Worm (Caenorhabditis elegans): Measurements from ENCODE around the gene mpst-7.

Gene mpst-7

DNA sequence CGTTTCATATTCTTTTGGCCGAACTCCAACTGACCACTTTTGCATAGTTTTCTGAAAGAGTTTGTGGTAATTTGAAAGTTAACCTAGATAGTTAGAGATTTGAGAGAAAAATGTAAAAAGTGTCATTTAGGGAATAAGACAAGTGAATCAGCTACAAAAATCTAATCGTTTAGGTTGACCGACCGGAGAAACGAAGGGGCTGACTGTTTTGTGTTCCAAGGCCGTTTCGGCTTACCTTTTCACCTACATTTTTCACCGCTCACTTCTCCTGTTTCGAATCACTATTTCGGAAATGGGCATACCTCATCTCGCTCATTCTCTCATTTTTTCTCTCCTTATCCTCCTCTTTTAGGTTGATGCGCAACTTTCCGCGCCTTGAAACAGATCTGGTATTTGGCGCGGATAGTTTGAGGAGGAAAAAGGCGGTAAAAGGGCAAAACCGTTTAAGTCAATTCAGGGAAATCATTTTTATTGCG lies at the start of gene mpst-7:
Gene mpst-7 (minus strand): TSS at position 51 of the 476 bp plus-strand sequence.
- TF ChIP-seq unc-62 (GFP tag; optimal IDR thresholded peaks at IDR 0.05) (no peak), ham-2 (GFP tag; optimal IDR thresholded peaks at IDR 0.05) (no peak), nhr-237 (tag; optimal IDR thresholded peaks at IDR 0.05) (no peak), nhr-28 (tag; optimal IDR thresholded peaks at IDR 0.05) (no peak), lin-13 (tag; optimal IDR thresholded peaks at IDR 0.05) (no peak), ces-1 (GFP tag; optimal IDR thresholded peaks at IDR 0.05) (no peak), bed-3 (GFP tag; optimal IDR thresholded peaks at IDR 0.05) (no peak), unc-120 (tag; optimal IDR thresholded peaks at IDR 0.05; ENCODE audit: poor library complexity, severe bottlenecking) (no peak), zip-8 (tag; optimal IDR thresholded peaks at IDR 0.05) (no peak), mep-1 (tag; optimal IDR thresholded peaks at IDR 0.05) (no peak), cnd-1 (tag; optimal IDR thresholded peaks at IDR 0.05) (no peak), sem-2 (GFP tag; optimal IDR thresholded peaks at IDR 0.05) (no peak), unc-39 (tag; optimal IDR thresholded peaks at IDR 0.05) (no peak), elt-3 (tag; optimal IDR thresholded peaks at IDR 0.05) (no peak), ztf-11 (tag; optimal IDR thresholded peaks at IDR 0.05) (no peak), elt-1 (tag; optimal IDR thresholded peaks at IDR 0.05; ENCODE audit: borderline replicate concordance, insufficient read depth) (no peak)

DNA sequence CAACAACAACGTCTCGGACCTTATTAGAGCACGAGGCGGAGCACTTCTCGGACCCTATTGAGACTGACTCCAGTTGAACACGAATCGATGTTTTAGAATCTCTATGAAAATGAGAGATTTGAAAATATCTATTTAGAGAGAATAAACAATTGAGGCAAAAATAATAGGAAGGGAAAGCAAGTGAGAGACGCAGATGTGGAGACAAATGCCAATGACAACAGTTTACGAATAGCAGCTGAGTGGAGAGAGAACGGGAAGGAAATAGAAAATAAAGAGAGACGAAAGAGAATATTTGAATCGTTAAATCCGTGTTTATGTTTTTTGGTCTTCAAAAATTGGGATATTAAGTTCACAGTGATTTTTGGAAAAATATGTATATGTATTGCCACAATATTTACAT lies 48.9 kb upstream of the mpst-7 start:
- TF ChIP-seq unc-120 (tag; optimal IDR thresholded peaks at IDR 0.05; ENCODE audit: poor library complexity, severe bottlenecking) (peak; percentile 50), flh-1 (GFP tag; optimal IDR thresholded peaks at IDR 0.05) (no peak), pha-4 (tag; optimal IDR thresholded peaks at IDR 0.05) (peak; percentile 10), ces-1 (GFP tag; optimal IDR thresholded peaks at IDR 0.05) (peak; percentile 59), hlh-1 (tag; optimal IDR thresholded peaks at IDR 0.05) (peak; percentile 29), lsy-2 (tag; optimal IDR thresholded peaks at IDR 0.05) (peak; percentile 28)

DNA sequence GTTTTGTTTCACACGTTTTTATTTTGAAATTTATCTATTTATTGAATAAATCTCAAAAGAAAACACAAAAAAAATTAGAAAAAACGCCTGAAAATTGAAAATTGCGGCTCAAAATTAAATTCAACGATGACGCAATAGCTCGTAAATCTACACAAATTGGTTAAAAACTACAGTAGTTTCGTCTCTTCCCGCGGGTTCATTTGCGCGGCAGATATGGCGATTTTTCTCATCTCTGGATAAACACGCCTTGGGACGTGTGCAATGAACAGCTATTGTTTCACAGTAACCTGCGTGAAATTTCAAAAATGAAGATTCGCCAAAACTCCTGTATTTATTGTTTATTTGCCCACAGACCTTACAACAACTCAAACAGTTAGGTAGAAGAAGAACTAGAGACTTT lies 48.3 kb upstream of the mpst-7 start:
- no peak for TF ChIP-seq pha-4 (tag; optimal IDR thresholded peaks at IDR 0.05)
- TF ChIP-seq elt-1 (tag; optimal IDR thresholded peaks at IDR 0.05; ENCODE audit: borderline replicate concordance, insufficient read depth), result no peak
- no peak for TF ChIP-seq bed-3 (GFP tag; optimal IDR thresholded peaks at IDR 0.05)
- no peak for TF ChIP-seq unc-120 (tag; optimal IDR thresholded peaks at IDR 0.05; ENCODE audit: poor library complexity, severe bottlenecking)
- no peak for TF ChIP-seq ceh-43 (GFP tag; optimal IDR thresholded peaks at IDR 0.05)
- TF ChIP-seq nhr-2 (tag; optimal IDR thresholded peaks at IDR 0.05), result no peak
- no peak for TF ChIP-seq nhr-12 (tag; optimal IDR thresholded peaks at IDR 0.05)
- TF ChIP-seq ztf-11 (tag; optimal IDR thresholded peaks at IDR 0.05), result no peak
- TF ChIP-seq nhr-28 (tag; optimal IDR thresholded peaks at IDR 0.05), result no peak
- TF ChIP-seq drap-1 (GFP tag; optimal IDR thresholded peaks at IDR 0.05), result no peak
- no peak for TF ChIP-seq ces-1 (GFP tag; optimal IDR thresholded peaks at IDR 0.05)
- no peak for TF ChIP-seq mep-1 (tag; optimal IDR thresholded peaks at IDR 0.05)
- TF ChIP-seq sptf-1 (tag; optimal IDR thresholded peaks at IDR 0.05), result no peak

DNA sequence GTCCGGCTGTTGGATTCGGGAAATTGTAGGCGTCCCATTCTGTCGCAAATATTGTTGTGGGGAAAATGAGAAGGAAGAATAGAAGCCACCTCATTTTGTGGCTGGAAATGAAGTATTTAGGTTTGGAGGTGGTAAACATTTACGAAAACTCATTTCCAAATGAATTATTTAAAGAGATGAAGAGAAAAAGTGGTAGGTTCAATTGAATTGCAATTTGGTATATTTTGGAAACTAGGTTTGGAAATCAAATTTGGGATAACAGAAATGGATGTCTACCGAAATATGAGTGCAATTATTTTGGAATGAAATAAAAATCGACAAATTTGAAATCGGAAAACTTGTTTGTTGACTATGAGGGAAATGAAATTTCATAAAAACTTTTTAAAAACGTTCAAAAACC lies 47.9 kb upstream of the mpst-7 start, which contains the start of gene F15B9.10:
Gene F15B9.10 (minus strand): TSS at position 101 of the 400 bp plus-strand sequence.
- TF ChIP-seq M03D4.4 (tag; optimal IDR thresholded peaks at IDR 0.05), result no peak
- TF ChIP-seq ztf-11 (tag; optimal IDR thresholded peaks at IDR 0.05), result no peak
- no peak for TF ChIP-seq drap-1 (GFP tag; optimal IDR thresholded peaks at IDR 0.05)
- TF ChIP-seq ham-2 (GFP tag; optimal IDR thresholded peaks at IDR 0.05), result no peak
- TF ChIP-seq cnd-1 (tag; optimal IDR thresholded peaks at IDR 0.05), result no peak
- TF ChIP-seq ceh-83 (GFP tag; optimal IDR thresholded peaks at IDR 0.05), result no peak
- TF ChIP-seq tbx-8 (GFP tag; optimal IDR thresholded peaks at IDR 0.05), result no peak
- no peak for TF ChIP-seq pha-4 (tag; optimal IDR thresholded peaks at IDR 0.05)
- no peak for TF ChIP-seq flh-1 (GFP tag; optimal IDR thresholded peaks at IDR 0.05)
- no peak for TF ChIP-seq elt-1 (tag; optimal IDR thresholded peaks at IDR 0.05; ENCODE audit: borderline replicate concordance, insufficient read depth)
- no peak for TF ChIP-seq nhr-237 (tag; optimal IDR thresholded peaks at IDR 0.05)
- TF ChIP-seq unc-39 (tag; optimal IDR thresholded peaks at IDR 0.05), result no peak
- no peak for TF ChIP-seq bed-3 (GFP tag; optimal IDR thresholded peaks at IDR 0.05)
- no peak for TF ChIP-seq zip-8 (tag; optimal IDR thresholded peaks at IDR 0.05)
- no peak for TF ChIP-seq nhr-28 (tag; optimal IDR thresholded peaks at IDR 0.05)
- no peak for TF ChIP-seq unc-62 (GFP tag; optimal IDR thresholded peaks at IDR 0.05)
- TF ChIP-seq ceh-43 (GFP tag; optimal IDR thresholded peaks at IDR 0.05), result no peak
- TF ChIP-seq ces-1 (GFP tag; optimal IDR thresholded peaks at IDR 0.05), result no peak
- no peak for TF ChIP-seq lin-13 (tag; optimal IDR thresholded peaks at IDR 0.05)
- TF ChIP-seq mep-1 (tag; optimal IDR thresholded peaks at IDR 0.05), result no peak

DNA sequence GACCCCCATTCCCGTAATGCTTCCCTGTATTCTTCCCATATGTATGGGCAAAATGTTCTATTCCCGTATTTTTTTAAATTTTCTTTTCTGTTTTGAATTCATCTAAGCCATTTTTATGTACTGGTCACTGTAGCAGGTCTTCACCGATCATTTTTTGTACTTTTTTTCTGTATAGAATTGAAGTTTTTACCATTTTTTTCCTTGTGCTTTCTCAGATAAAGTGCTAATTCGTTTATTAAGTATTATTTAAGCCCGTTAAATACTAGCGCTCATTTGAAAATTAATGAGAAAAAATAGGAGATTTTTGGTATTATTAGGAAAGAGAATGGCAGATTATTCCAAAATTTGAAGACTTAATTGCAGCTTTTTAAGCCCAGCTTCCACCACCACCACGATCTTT lies 45.8 kb upstream of the mpst-7 start:
- TF ChIP-seq tbx-8 (GFP tag; optimal IDR thresholded peaks at IDR 0.05) (no peak), pha-4 (tag; optimal IDR thresholded peaks at IDR 0.05) (no peak), bed-3 (GFP tag; optimal IDR thresholded peaks at IDR 0.05) (no peak), sem-2 (GFP tag; optimal IDR thresholded peaks at IDR 0.05) (no peak), lsy-2 (tag; optimal IDR thresholded peaks at IDR 0.05) (no peak), mls-2 (tag; optimal IDR thresholded peaks at IDR 0.05) (no peak), drap-1 (GFP tag; optimal IDR thresholded peaks at IDR 0.05) (no peak), unc-120 (tag; optimal IDR thresholded peaks at IDR 0.05; ENCODE audit: poor library complexity, severe bottlenecking) (no peak), sptf-1 (tag; optimal IDR thresholded peaks at IDR 0.05) (no peak), flh-1 (GFP tag; optimal IDR thresholded peaks at IDR 0.05) (no peak), zip-8 (tag; optimal IDR thresholded peaks at IDR 0.05) (no peak), ceh-43 (GFP tag; optimal IDR thresholded peaks at IDR 0.05) (no peak)
